Fruit fly (Drosophila melanogaster) whole organism, embryonic: ENCODE results near the gene CG43401.

ENCODE experiments used
- Atf3 ChIP-seq: fragments of 200-800 bp; sonication (Bioruptor generic); optimal IDR thresholded peaks from 3 replicates; lab custom pipeline; 2016; ENCODE audit warnings: missing biosample characterization, missing genetic modification characterization
- Awh ChIP-seq: fragments of 200-800 bp; sonication (Bioruptor generic); IDR thresholded peaks from 2 replicates; pipeline ENCODE4, ENCODE4 v1.3.6; 2022; ENCODE audit warnings: missing biosample characterization, missing genetic modification characterization
- CG10462 ChIP-seq: fragments of 200-800 bp; sonication (Bioruptor generic); optimal IDR thresholded peaks from 2 replicates; lab custom pipeline; 2016; ENCODE audit warnings: missing biosample characterization, missing genetic modification characterization
- CG12219 ChIP-seq: fragments of 200-800 bp; sonication (Bioruptor generic); optimal IDR thresholded peaks from 3 replicates; lab custom pipeline; 2018; ENCODE audit warnings: missing biosample characterization, mild to moderate bottlenecking, missing genetic modification characterization
- CG12659 ChIP-seq: fragments of 200-800 bp; sonication (Bioruptor generic); optimal IDR thresholded peaks from 3 replicates; lab custom pipeline; 2017; ENCODE audit warnings: mild to moderate bottlenecking, missing biosample characterization, missing genetic modification reagents, missing genetic modification characterization
- CG15479 ChIP-seq: fragments of 200-800 bp; sonication (Bioruptor generic); optimal IDR thresholded peaks from 3 replicates; lab custom pipeline; 2019; ENCODE audit warnings: missing biosample characterization, mild to moderate bottlenecking, missing genetic modification characterization, moderate library complexity
- CG16813 ChIP-seq: fragments of 200-800 bp; sonication (Bioruptor generic); IDR thresholded peaks from 3 replicates; pipeline ENCODE4 v1.3.6; 2022; ENCODE audit warnings: missing biosample characterization, missing genetic modification characterization; ENCODE audit not compliant: partially characterized antibody
- CG2129 ChIP-seq: fragments of 200-800 bp; sonication (Bioruptor generic); IDR thresholded peaks from 2 replicates; pipeline ENCODE4 v1.3.6; 2022; ENCODE audit warnings: missing biosample characterization, missing genetic modification characterization; ENCODE audit not compliant: partially characterized antibody
- CG31365 ChIP-seq: fragments of 200-800 bp; sonication (Bioruptor generic); optimal IDR thresholded peaks from 2 replicates; lab custom pipeline; 2018; ENCODE audit warnings: missing biosample characterization, mild to moderate bottlenecking, missing genetic modification characterization
- CG33213 ChIP-seq: fragments of 200-800 bp; sonication (Bioruptor generic); optimal IDR thresholded peaks from 3 replicates; lab custom pipeline; 2016; ENCODE audit warnings: missing biosample characterization, missing genetic modification characterization
- CG3838 ChIP-seq: fragments of 200-800 bp; sonication (Bioruptor generic); optimal IDR thresholded peaks from 3 replicates; lab custom pipeline; 2016; ENCODE audit warnings: missing biosample characterization, missing genetic modification characterization
- CG4730 ChIP-seq: fragments of 200-800 bp; sonication (Bioruptor generic); IDR thresholded peaks from 2 replicates; pipeline ENCODE4 v1.3.6; 2022; ENCODE audit warnings: missing biosample characterization, missing genetic modification characterization
- CG6272 ChIP-seq: fragments of 200-800 bp; sonication (Bioruptor generic); IDR thresholded peaks from 2 replicates; pipeline ENCODE4 v1.3.6; 2022; ENCODE audit warnings: missing biosample characterization, missing genetic modification characterization
- CG6689 ChIP-seq: fragments of 200-800 bp; sonication (Bioruptor generic); IDR thresholded peaks from 2 replicates; pipeline ENCODE4 v1.3.6; 2022; ENCODE audit warnings: missing biosample characterization, missing genetic modification characterization
- CG7786 ChIP-seq: fragments of 200-800 bp; sonication (Bioruptor generic); optimal IDR thresholded peaks from 2 replicates; lab custom pipeline; 2016; ENCODE audit warnings: missing biosample characterization, missing genetic modification characterization
- CG8281 ChIP-seq: fragments of 200-800 bp; sonication (Bioruptor generic); optimal IDR thresholded peaks from 2 replicates; lab custom pipeline; 2018; ENCODE audit warnings: missing biosample characterization, mild to moderate bottlenecking, missing genetic modification characterization, moderate library complexity
- CG8924 ChIP-seq: fragments of 200-800 bp; optimal IDR thresholded peaks from 3 replicates; lab custom pipeline; 2019; ENCODE audit warnings: missing biosample characterization, mild to moderate bottlenecking, missing genetic modification characterization, moderate library complexity
- Camta ChIP-seq: fragments of 200-800 bp; sonication (Bioruptor generic); optimal IDR thresholded peaks from 2 replicates; lab custom pipeline; 2016; ENCODE audit warnings: missing biosample characterization, missing genetic modification characterization
- Dad ChIP-seq: fragments of 200-800 bp; sonication (Bioruptor generic); optimal IDR thresholded peaks from 3 replicates; lab custom pipeline; 2016; ENCODE audit warnings: missing biosample characterization, missing genetic modification characterization
- Dbx ChIP-seq: fragments of 200-800 bp; sonication (Bioruptor generic); IDR thresholded peaks from 3 replicates; pipeline ENCODE4 v1.3.6; 2022; ENCODE audit warnings: missing biosample characterization, missing genetic modification characterization
- E2f2 ChIP-seq: fragments of 200-800 bp; sonication (Bioruptor generic); IDR thresholded peaks from 2 replicates; pipeline ENCODE4 v1.3.6; 2022; ENCODE audit warnings: missing biosample characterization, missing genetic modification characterization
- HHEX ChIP-seq: fragments of 200-800 bp; sonication (Bioruptor generic); optimal IDR thresholded peaks from 3 replicates; lab custom pipeline; 2017; ENCODE audit warnings: missing biosample characterization, mild to moderate bottlenecking, missing genetic modification characterization, missing genetic modification reagents
- HLH3B ChIP-seq: fragments of 200-800 bp; sonication (Bioruptor generic); IDR thresholded peaks from 2 replicates; pipeline ENCODE4 v1.3.6; 2022; ENCODE audit warnings: missing biosample characterization, missing genetic modification characterization
- Meics ChIP-seq: fragments of 200-800 bp; sonication (Bioruptor generic); optimal IDR thresholded peaks from 2 replicates; lab custom pipeline; 2017; ENCODE audit warnings: missing biosample characterization, mild to moderate bottlenecking, missing genetic modification characterization
- NC2α ChIP-seq: fragments of 200-800 bp; sonication (Bioruptor generic); optimal IDR thresholded peaks from 2 replicates; lab custom pipeline; 2016; ENCODE audit warnings: missing biosample characterization, missing genetic modification characterization
- Nf-YA ChIP-seq: fragments of 200-800 bp; sonication (Bioruptor generic); IDR thresholded peaks from 2 replicates; pipeline ENCODE4 v1.3.6; 2022; ENCODE audit warnings: missing biosample characterization, missing genetic modification characterization
- Oaz ChIP-seq: fragments of 200-800 bp; sonication (Bioruptor generic); IDR thresholded peaks from 2 replicates; pipeline ENCODE4 v1.3.6; 2022; ENCODE audit warnings: missing biosample characterization, missing genetic modification characterization
- Poxn ChIP-seq: fragments of 200-800 bp; sonication (Bioruptor generic); IDR thresholded peaks from 2 replicates; pipeline ENCODE4 v1.3.6; 2022; ENCODE audit warnings: missing biosample characterization, missing genetic modification characterization
- Ptx1 ChIP-seq: fragments of 200-800 bp; sonication (Bioruptor generic); IDR thresholded peaks from 2 replicates; pipeline ENCODE4 v1.3.6; 2022; ENCODE audit warnings: missing biosample characterization, missing genetic modification characterization
- Ravus ChIP-seq: fragments of 200-800 bp; sonication (Bioruptor generic); IDR thresholded peaks from 2 replicates; pipeline ENCODE4 v1.3.6; 2022; ENCODE audit warnings: missing biosample characterization, missing genetic modification characterization
- Sox100B ChIP-seq: fragments of 200-800 bp; sonication (Bioruptor generic); optimal IDR thresholded peaks from 3 replicates; lab custom pipeline; 2018; ENCODE audit warnings: missing biosample characterization, mild to moderate bottlenecking, missing genetic modification characterization
- Trl ChIP-seq, 3 experiments: fragments of >200 bp in 2 of 3; fragments of 200-800 bp in 1 of 3; sonication (Bioruptor generic) in 1 of 3; optimal IDR thresholded peaks; 2 replicates in 1 of 3; 3 replicates in 2 of 3; lab custom pipeline; 2016 to 2017; ENCODE audit warnings: missing biosample characterization in 1 of 3, missing genetic modification characterization in 1 of 3
- chm ChIP-seq: fragments of 200-800 bp; sonication (Bioruptor generic); IDR thresholded peaks from 2 replicates; pipeline ENCODE4 v1.3.6; 2022; ENCODE audit warnings: missing biosample characterization, missing genetic modification characterization
- dm ChIP-seq: fragments of 200-800 bp; sonication (Bioruptor generic); optimal IDR thresholded peaks from 3 replicates; lab custom pipeline; 2016; ENCODE audit warnings: missing biosample characterization, missing genetic modification characterization
- ems ChIP-seq: fragments of 200-800 bp; sonication (Bioruptor generic); optimal IDR thresholded peaks from 3 replicates; lab custom pipeline; 2016; ENCODE audit warnings: missing biosample characterization, missing genetic modification characterization
- eyg ChIP-seq: fragments of 200-800 bp; sonication (Bioruptor generic); optimal IDR thresholded peaks from 3 replicates; lab custom pipeline; 2016; ENCODE audit warnings: missing biosample characterization, missing genetic modification characterization
- ham ChIP-seq: fragments of 200-800 bp; sonication (Bioruptor generic); IDR thresholded peaks from 2 replicates; pipeline ENCODE4 v1.3.6; 2022; ENCODE audit warnings: missing biosample characterization, missing genetic modification characterization
- ken ChIP-seq: fragments of 200-800 bp; sonication (Bioruptor generic); IDR thresholded peaks from 3 replicates; pipeline ENCODE4 v1.3.6; 2022; ENCODE audit warnings: missing biosample characterization, missing genetic modification characterization
- lab ChIP-seq: fragments of 200-800 bp; sonication (Bioruptor generic); optimal IDR thresholded peaks from 3 replicates; lab custom pipeline; 2017; ENCODE audit warnings: missing biosample characterization, missing genetic modification characterization, mild to moderate bottlenecking, moderate library complexity, missing genetic modification reagents
- luna ChIP-seq: fragments of 200-800 bp; sonication (Bioruptor generic); optimal IDR thresholded peaks from 2 replicates; lab custom pipeline; 2016; ENCODE audit warnings: missing biosample characterization, missing genetic modification characterization
- oc ChIP-seq: fragments of 200-800 bp; sonication (Bioruptor generic); optimal IDR thresholded peaks from 2 replicates; lab custom pipeline; 2018; ENCODE audit warnings: missing biosample characterization, mild to moderate bottlenecking, missing genetic modification characterization, moderate library complexity
- pita ChIP-seq: fragments of 200-800 bp; sonication (Bioruptor generic); optimal IDR thresholded peaks from 2 replicates; lab custom pipeline; 2017; ENCODE audit warnings: missing biosample characterization, mild to moderate bottlenecking, missing genetic modification characterization
- pnt ChIP-seq: fragments of 200-800 bp; sonication (Bioruptor generic); optimal IDR thresholded peaks from 3 replicates; lab custom pipeline; 2016; ENCODE audit warnings: missing biosample characterization, missing genetic modification characterization
- salm ChIP-seq: fragments of 200-800 bp; sonication (Bioruptor generic); optimal IDR thresholded peaks from 2 replicates; lab custom pipeline; 2018; ENCODE audit warnings: missing biosample characterization, mild to moderate bottlenecking, missing genetic modification characterization
- scrt ChIP-seq: fragments of 200-800 bp; sonication (Bioruptor generic); optimal IDR thresholded peaks from 2 replicates; lab custom pipeline; 2018; ENCODE audit warnings: missing biosample characterization, mild to moderate bottlenecking, missing genetic modification characterization, moderate library complexity
- ssp ChIP-seq: fragments of 200-800 bp; sonication (Bioruptor generic); IDR thresholded peaks from 2 replicates; pipeline ENCODE4 v1.3.6; 2022; ENCODE audit warnings: missing biosample characterization, missing genetic modification characterization
- stc ChIP-seq: fragments of 200-800 bp; sonication (Bioruptor generic); IDR thresholded peaks from 2 replicates; pipeline ENCODE4 v1.3.6; 2022; ENCODE audit warnings: missing biosample characterization, missing genetic modification characterization
- sug ChIP-seq: fragments of 200-800 bp; optimal IDR thresholded peaks from 2 replicates; lab custom pipeline; 2019; ENCODE audit warnings: missing biosample characterization, mild to moderate bottlenecking, missing genetic modification characterization, moderate library complexity
- ttk ChIP-seq: fragments of 200-800 bp; sonication (Bioruptor generic); IDR thresholded peaks from 2 replicates; pipeline ENCODE4 v2.1.2; 2022; ENCODE audit warnings: missing biosample characterization, missing genetic modification characterization
- usp ChIP-seq: fragments of >200 bp; optimal IDR thresholded peaks from 2 replicates; lab custom pipeline; 2017; ENCODE audit warnings: missing biosample characterization, missing genetic modification characterization
- wek ChIP-seq: fragments of 200-800 bp; sonication (Bioruptor generic); optimal IDR thresholded peaks from 3 replicates; lab custom pipeline; 2018; ENCODE audit warnings: missing biosample characterization, mild to moderate bottlenecking, missing genetic modification characterization, moderate library complexity
- wor ChIP-seq: fragments of 200-800 bp; sonication (Bioruptor generic); IDR thresholded peaks from 2 replicates; pipeline ENCODE4 v1.3.6; 2022; ENCODE audit warnings: missing biosample characterization, missing genetic modification characterization

Gene CG43401

dm6 chr2L:1445048-1445447 lies 16.8 kb downstream of the CG43401 start (continued):
- TF ChIP-seq CG10462 (no peak), CG31365 (no peak), Meics (no peak), ken (GFP tag; lab: Robert Waterston, UW) (peak; percentile 48; the same call in 1 of the 3 replicates), Sox100B (peak; percentile 22), HHEX (GFP tag; lab: Kevin White, UChicago) (peak; percentile 19), CG6689 (GFP tag; lab: Robert Waterston, UW) (peak; percentile 31; the same call in 1 of the 2 replicates), Poxn (GFP tag; lab: Robert Waterston, UW) (no peak), CG4730 (GFP tag; lab: Robert Waterston, UW) (no peak), ttk (GFP tag; lab: Robert Waterston, UW) (no peak), oc (tag; lab: Kevin White, UChicago) (no peak), Camta (GFP tag; lab: Kevin White, UChicago) (no peak), ham (GFP tag; lab: Robert Waterston, UW) (no peak), Trl (optimal IDR thresholded peaks at IDR 0.05; lab: Kevin White, UChicago) (no peak), Trl (GFP tag; optimal IDR thresholded peaks at IDR 0.05; lab: Kevin White, UChicago) (no peak), luna (GFP tag; lab: Kevin White, UChicago) (no peak), Ravus (GFP tag; lab: Robert Waterston, UW) (no peak), wor (no peak), salm (tag; lab: Kevin White, UChicago) (no peak), stc (GFP tag; lab: Robert Waterston, UW) (no peak), Dbx (GFP tag; lab: Robert Waterston, UW) (no peak), Dad (GFP tag; lab: Kevin White, UChicago) (no peak), sug (tag; lab: Kevin White, UChicago) (no peak), Oaz (GFP tag; lab: Robert Waterston, UW) (no peak), Ptx1 (GFP tag; lab: Robert Waterston, UW) (no peak), CG2129 (GFP tag; lab: Robert Waterston, UW) (peak; percentile 14; the same call in 1 of the 2 replicates), eyg (GFP tag; lab: Kevin White, UChicago) (no peak), dm (GFP tag; lab: Kevin White, UChicago) (no peak), CG33213 (GFP tag; lab: Kevin White, UChicago) (no peak), ssp (GFP tag; lab: Robert Waterston, UW) (peak; percentile 35; the same call in 1 of the 2 replicates), Awh (GFP tag; lab: Robert Waterston, UW) (no peak), CG7786 (GFP tag; lab: Kevin White, UChicago) (no peak), CG8924 (peak; percentile 30), ems (GFP tag; lab: Kevin White, UChicago) (no peak), wek (no peak), E2f2 (GFP tag; lab: Robert Waterston, UW) (no peak), CG12219 (GFP tag; lab: Kevin White, UChicago) (peak; percentile 12), NC2α (GFP tag; lab: Kevin White, UChicago) (no peak), lab (peak; percentile 41), usp (GFP tag; lab: Kevin White, UChicago) (no peak), CG15479 (no peak), CG3838 (GFP tag; lab: Kevin White, UChicago) (no peak), CG6272 (GFP tag; lab: Robert Waterston, UW) (no peak), CG8281 (tag; lab: Kevin White, UChicago) (no peak), CG16813 (GFP tag; lab: Robert Waterston, UW) (0 out of 3 replicates have a peak, but pooled peaks have one; percentile 44), HLH3B (GFP tag; lab: Robert Waterston, UW) (peak; percentile 41; the same call in 1 of the 2 replicates), Nf-YA (GFP tag; lab: Robert Waterston, UW) (no peak), pnt (GFP tag; lab: Kevin White, UChicago) (no peak), chm (0 out of 2 replicates have a peak, but pooled peaks have one; percentile 41), Atf3 (GFP tag; lab: Kevin White, UChicago) (no peak), scrt (GFP tag; lab: Kevin White, UChicago) (peak; percentile 9), pita (GFP tag; lab: Kevin White, UChicago) (no peak), CG12659 (GFP tag; lab: Kevin White, UChicago) (no peak)
